Worm (Caenorhabditis elegans) whole organism, mixed stage, embryonic: ENCODE results near the gene C13G3.1.

Experiments
- M03D4.4 ChIP-seq: sonication (generic microtip); optimal IDR thresholded peaks from 2 replicates; lab custom pipeline; 2017; ENCODE audit warnings: mild to moderate bottlenecking, missing genetic modification characterization, missing compliant biosample characterization
- bed-3 ChIP-seq: fragments of 200-800 bp; sonication (Bioruptor generic); optimal IDR thresholded peaks from 3 replicates; lab custom pipeline; 2018; ENCODE audit warnings: mild to moderate bottlenecking, missing genetic modification characterization, moderate library complexity, missing compliant biosample characterization
- ceh-39 ChIP-seq: fragments of 150-350 bp; optimal IDR thresholded peaks from 2 replicates; lab custom pipeline; 2014; ENCODE audit warnings: missing biosample characterization, missing genetic modification characterization
- ces-1 ChIP-seq: fragments of 150-350 bp; optimal IDR thresholded peaks from 2 replicates; lab custom pipeline; 2014; ENCODE audit warnings: missing biosample characterization, missing genetic modification reagents, missing genetic modification characterization
- cnd-1 ChIP-seq: fragments of 200-800 bp; sonication (Bioruptor generic); optimal IDR thresholded peaks from 2 replicates; lab custom pipeline; 2018; ENCODE audit warnings: mild to moderate bottlenecking, missing genetic modification characterization, missing compliant biosample characterization
- drap-1 ChIP-seq: fragments of 200-800 bp; sonication (Bioruptor generic); optimal IDR thresholded peaks from 3 replicates; lab custom pipeline; 2018; ENCODE audit warnings: mild to moderate bottlenecking, missing genetic modification characterization, missing compliant biosample characterization
- elt-3 ChIP-seq: fragments of 150-350 bp; optimal IDR thresholded peaks from 2 replicates; lab custom pipeline; 2014; ENCODE audit warnings: missing biosample characterization, missing genetic modification characterization
- ham-2 ChIP-seq: fragments of 200-800 bp; sonication (Bioruptor generic); optimal IDR thresholded peaks from 2 replicates; lab custom pipeline; 2018; ENCODE audit warnings: mild to moderate bottlenecking, missing genetic modification characterization, missing compliant biosample characterization
- hlh-1 ChIP-seq: fragments of 150-350 bp; optimal IDR thresholded peaks from 2 replicates; lab custom pipeline; 2014; ENCODE audit warnings: missing biosample characterization, missing genetic modification reagents, missing genetic modification characterization
- lin-13 ChIP-seq: fragments of 150-350 bp; optimal IDR thresholded peaks from 2 replicates; lab custom pipeline; 2014; ENCODE audit warnings: missing biosample characterization, missing genetic modification characterization
- mep-1 ChIP-seq: fragments of 150-350 bp; optimal IDR thresholded peaks from 2 replicates; lab custom pipeline; 2017; ENCODE audit warnings: missing biosample characterization, missing genetic modification reagents, missing genetic modification characterization, inconsistent platforms
- nhr-237 ChIP-seq: fragments of 150-350 bp; optimal IDR thresholded peaks from 2 replicates; lab custom pipeline; 2014; ENCODE audit warnings: missing biosample characterization, missing genetic modification characterization
- pha-4 ChIP-seq: fragments of 150-350 bp; optimal IDR thresholded peaks from 2 replicates; lab custom pipeline; 2018; ENCODE audit warnings: missing biosample characterization, missing genetic modification reagents, missing genetic modification characterization
- sem-2 ChIP-seq: fragments of 200-800 bp; sonication (Bioruptor generic); optimal IDR thresholded peaks from 2 replicates; lab custom pipeline; 2018; ENCODE audit warnings: mild to moderate bottlenecking, missing genetic modification characterization, missing compliant biosample characterization
- sptf-1 ChIP-seq: sonication (generic microtip); optimal IDR thresholded peaks from 2 replicates; lab custom pipeline; 2017; ENCODE audit warnings: mild to moderate bottlenecking, missing genetic modification characterization, moderate library complexity, missing compliant biosample characterization
- tbx-8 ChIP-seq: fragments of 200-800 bp; sonication (Bioruptor generic); optimal IDR thresholded peaks from 2 replicates; lab custom pipeline; 2018; ENCODE audit warnings: mild to moderate bottlenecking, missing genetic modification characterization, moderate library complexity, missing compliant biosample characterization
- unc-120 ChIP-seq: sonication (generic microtip); optimal IDR thresholded peaks from 2 replicates; lab custom pipeline; 2017; ENCODE audit warnings: missing genetic modification characterization, missing compliant biosample characterization; ENCODE audit not compliant: poor library complexity, severe bottlenecking
- unc-39 ChIP-seq: fragments of 150-350 bp; optimal IDR thresholded peaks from 2 replicates; lab custom pipeline; 2014; ENCODE audit warnings: missing biosample characterization, missing genetic modification characterization
- zip-8 ChIP-seq: fragments of 150-350 bp; optimal IDR thresholded peaks from 2 replicates; lab custom pipeline; 2014; ENCODE audit warnings: missing biosample characterization, missing genetic modification characterization
- ztf-11 ChIP-seq: fragments of 150-350 bp; optimal IDR thresholded peaks from 2 replicates; lab custom pipeline; 2014; ENCODE audit warnings: missing biosample characterization, missing genetic modification characterization

Gene C13G3.1

DNA sequence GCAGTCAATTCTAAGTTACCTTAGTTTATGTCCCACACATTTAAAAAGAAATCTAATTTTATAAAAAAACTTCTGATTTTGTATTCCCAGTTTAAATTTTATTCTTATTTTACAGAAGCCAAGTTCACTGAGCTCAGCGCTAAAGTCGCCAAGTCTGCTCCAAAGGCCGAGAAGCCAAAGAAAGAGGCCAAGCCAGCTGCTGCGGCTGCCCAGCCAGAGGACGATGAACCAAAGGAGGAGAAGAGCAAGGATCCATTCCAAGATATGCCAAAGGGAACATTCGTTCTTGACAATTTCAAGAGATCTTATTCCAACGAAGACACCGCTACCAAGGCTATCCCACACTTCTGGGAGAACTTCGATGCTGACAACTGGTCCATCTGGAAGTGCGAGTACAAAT lies 45.4 kb downstream of the C13G3.1 start:
- no peak for TF ChIP-seq sptf-1 (tag; lab: Kevin White, UChicago)
- no peak for TF ChIP-seq ceh-39 (tag; lab: Kevin White, UChicago)
- no peak for TF ChIP-seq unc-39 (tag; lab: Kevin White, UChicago)
- no peak for TF ChIP-seq ces-1 (GFP tag; lab: Kevin White, UChicago)

DNA sequence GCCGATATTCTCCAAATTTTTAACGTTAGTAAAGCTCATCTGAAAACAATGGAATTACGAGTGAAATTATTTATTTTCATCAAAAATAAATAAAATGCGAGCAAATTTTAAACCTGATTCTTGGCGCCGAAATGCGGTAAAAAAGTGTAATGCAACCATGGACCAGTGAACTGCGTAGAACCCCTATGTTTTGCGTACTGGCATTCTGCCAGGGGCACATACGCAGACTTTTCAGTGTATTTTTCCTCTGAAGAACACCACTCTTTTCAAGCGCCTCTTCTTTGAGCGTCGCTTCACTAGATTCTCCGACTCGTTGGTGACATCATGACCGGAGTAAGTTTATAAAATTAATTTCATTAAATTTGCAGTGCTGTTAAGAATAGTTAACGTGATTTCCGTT lies 46.8 kb downstream of the C13G3.1 start, which contains the start of the genes ctf-4 and eef-1G:
ctf-4 (minus strand) TSS at position 39 of the 400 bp plus-strand sequence.
eef-1G (plus strand) TSS at position 219 of the 400 bp plus-strand sequence.
- TF ChIP-seq tbx-8 (no peak), zip-8 (tag; lab: Kevin White, UChicago) (no peak), bed-3 (GFP tag; lab: Kevin White, UChicago) (no peak), mep-1 (tag; lab: Kevin White, UChicago) (peak; percentile 98), ztf-11 (tag; lab: Kevin White, UChicago) (no peak), sptf-1 (tag; lab: Kevin White, UChicago) (no peak), M03D4.4 (tag; lab: Kevin White, UChicago) (peak; percentile 53), hlh-1 (tag; lab: Kevin White, UChicago) (peak; percentile 81), lin-13 (tag; lab: Kevin White, UChicago) (peak; percentile 96), sem-2 (GFP tag; lab: Kevin White, UChicago) (no peak), cnd-1 (tag; lab: Kevin White, UChicago) (peak; percentile 47), drap-1 (GFP tag; lab: Kevin White, UChicago) (peak; percentile 39), elt-3 (peak; percentile 62), ham-2 (GFP tag; lab: Kevin White, UChicago) (peak; percentile 20), unc-120 (tag; lab: Kevin White, UChicago) (peak; percentile 23), pha-4 (tag; lab: Kevin White, UChicago) (peak; percentile 97), nhr-237 (tag; lab: Kevin White, UChicago) (peak; percentile 94)
- TF ChIP-seq, all 35 proteins: peak for 11
